Worm (Caenorhabditis elegans): ENCODE data around the gene spat-3.
A peak's percentile ranks its signal among the peaks of the same experiment; 100 is the strongest.

The spat-3 gene

ce11 chrX:4585579-4585978, 20.1 kb downstream of the spat-3 start, which contains the start of gene C05E11.7:
Gene C05E11.7 (minus strand): TSS chrX:4585679.
- TF ChIP-seq nhr-12 (tag; optimal IDR thresholded peaks at IDR 0.05): no peak
- TF ChIP-seq dmd-4 (tag; optimal IDR thresholded peaks at IDR 0.05): no peak
- TF ChIP-seq nhr-11 (tag; optimal IDR thresholded peaks at IDR 0.05): no peak
- TF ChIP-seq ztf-4 (tag; optimal IDR thresholded peaks at IDR 0.05): no peak
- TF ChIP-seq mbf-1 (tag; optimal IDR thresholded peaks at IDR 0.05): no peak
- no peak for TF ChIP-seq alr-1 (tag; optimal IDR thresholded peaks at IDR 0.05)
- no peak for TF ChIP-seq fos-1 (tag; optimal IDR thresholded peaks at IDR 0.05)
- TF ChIP-seq aly-2 (tag; optimal IDR thresholded peaks at IDR 0.05): no peak
- no peak for TF ChIP-seq sem-4 (tag; optimal IDR thresholded peaks at IDR 0.05)
- no peak for TF ChIP-seq unc-39 (tag; optimal IDR thresholded peaks at IDR 0.05)
- no peak for TF ChIP-seq nhr-129 (tag; optimal IDR thresholded peaks at IDR 0.05)
- TF ChIP-seq blmp-1 (tag; optimal IDR thresholded peaks at IDR 0.05; ENCODE audit: insufficient read depth): no peak
- TF ChIP-seq peb-1 (tag; optimal IDR thresholded peaks at IDR 0.05): no peak
- TF ChIP-seq lin-39 (tag; optimal IDR thresholded peaks at IDR 0.05): no peak
- no peak for TF ChIP-seq lsy-2 (tag; optimal IDR thresholded peaks at IDR 0.05)
- no peak for TF ChIP-seq ceh-16 (tag; optimal IDR thresholded peaks at IDR 0.05)
- no peak for TF ChIP-seq R02D3.7 (tag; optimal IDR thresholded peaks at IDR 0.05)

ce11 chrX:4578581-4578980, 27.1 kb downstream of the spat-3 start:
- no peak for TF ChIP-seq ama-1 (optimal IDR thresholded peaks at IDR 0.05)
- no peak for TF ChIP-seq elt-3 (tag; optimal IDR thresholded peaks at IDR 0.05)
- TF ChIP-seq lin-13 (GFP tag; optimal IDR thresholded peaks at IDR 0.05): no peak
- TF ChIP-seq ztf-1 (GFP tag; conservative IDR thresholded peaks at IDR 0.05): no peak
- no peak for TF ChIP-seq C34F6.9 (tag; optimal IDR thresholded peaks at IDR 0.05)
- TF ChIP-seq nhr-10 (tag; optimal IDR thresholded peaks at IDR 0.05): no peak
- TF ChIP-seq ztf-11 (tag; optimal IDR thresholded peaks at IDR 0.05): no peak
- TF ChIP-seq ZK546.5 (tag; optimal IDR thresholded peaks at IDR 0.05): no peak
- no peak for TF ChIP-seq sma-9 (GFP tag; optimal IDR thresholded peaks at IDR 0.05)
- TF ChIP-seq sma-9 (tag; optimal IDR thresholded peaks at IDR 0.05): no peak
- TF ChIP-seq nhr-237 (tag; optimal IDR thresholded peaks at IDR 0.05): no peak
- no peak for TF ChIP-seq ceh-82 (tag; optimal IDR thresholded peaks at IDR 0.05)
- no peak for TF ChIP-seq lsy-2 (tag; optimal IDR thresholded peaks at IDR 0.05)
- TF ChIP-seq elt-1 (tag; optimal IDR thresholded peaks at IDR 0.05): no peak
- TF ChIP-seq F13H6.1 (tag; optimal IDR thresholded peaks at IDR 0.05): no peak
- no peak for TF ChIP-seq nhr-21 (tag; optimal IDR thresholded peaks at IDR 0.05)
- TF ChIP-seq lin-39 (tag; optimal IDR thresholded peaks at IDR 0.05): no peak

ce11 chrX:4577941-4578340, 27.8 kb downstream of the spat-3 start, which contains the start of gene C05E11.3:
Gene C05E11.3 (plus strand): TSS chrX:4578241.
- TF ChIP-seq unc-55 (GFP tag; optimal IDR thresholded peaks at IDR 0.05) (peak; percentile 44), mdl-1 (tag; optimal IDR thresholded peaks at IDR 0.05) (no peak), dmd-4 (tag; optimal IDR thresholded peaks at IDR 0.05) (no peak)

ce11 chrX:4576272-4576671, 29.5 kb downstream of the spat-3 start:
- TF ChIP-seq C34F6.9 (tag; optimal IDR thresholded peaks at IDR 0.05): peak; percentile 16
- no peak for TF ChIP-seq sma-3 (GFP tag; optimal IDR thresholded peaks at IDR 0.05)
- TF ChIP-seq unc-55 (GFP tag; optimal IDR thresholded peaks at IDR 0.05): peak; percentile 27

- TF ChIP-seq C34F6.9 (tag; optimal IDR thresholded peaks at IDR 0.05) (peak; percentile 7), gmeb-1 (tag; optimal IDR thresholded peaks at IDR 0.05) (no peak)
Observed at ce11 chrX:4574873-4575272, 30.9 kb downstream of the spat-3 start.

ce11 chrX:4571137-4571536, 34.6 kb downstream of the spat-3 start, which contains the start of gene amt-1:
Gene amt-1 (plus strand): TSS chrX:4571437.
- TF ChIP-seq nhr-25 (tag; optimal IDR thresholded peaks at IDR 0.05) (no peak), ztf-1 (GFP tag; conservative IDR thresholded peaks at IDR 0.05) (no peak), ceh-82 (tag; optimal IDR thresholded peaks at IDR 0.05) (no peak), sem-4 (tag; optimal IDR thresholded peaks at IDR 0.05) (no peak), sma-9 (GFP tag; optimal IDR thresholded peaks at IDR 0.05) (no peak), sma-9 (tag; optimal IDR thresholded peaks at IDR 0.05) (no peak), nhr-6 (tag; optimal IDR thresholded peaks at IDR 0.05) (no peak), mab-5 (tag; optimal IDR thresholded peaks at IDR 0.05) (no peak), F13H6.1 (tag; optimal IDR thresholded peaks at IDR 0.05) (no peak)

Measured in whole organism, L2 larva.